Worm (Caenorhabditis elegans): ENCODE measurements around the gene C24H10.2.

ce11 chrX:5018062-5018653 lies 46.2 kb upstream of the C24H10.2 start:
- TF ChIP-seq W03F9.2 (tag; optimal IDR thresholded peaks at IDR 0.05) (peak; percentile 13), him-1 (tag; optimal IDR thresholded peaks at IDR 0.05) (no peak), dao-5 (tag; optimal IDR thresholded peaks at IDR 0.05) (no peak)
